Worm (Caenorhabditis elegans) whole organism, young adult: ENCODE measurements around the gene tag-77.

Source experiments
- B0019.2 ChIP-seq: fragments of 200-800 bp; sonication (Bioruptor generic); conservative IDR thresholded peaks from 2 replicates; pipeline ENCODE4 v1.3.6; 2022; ENCODE audit warnings: missing genetic modification reagents, missing genetic modification characterization, missing compliant biosample characterization
- B0035.1 ChIP-seq: sonication (generic microtip); optimal IDR thresholded peaks from 2 replicates; lab custom pipeline; 2016; ENCODE audit warnings: missing genetic modification characterization, mild to moderate bottlenecking, missing compliant biosample characterization, missing genotype, missing genetic modification reagents
- F57C9.4 ChIP-seq: sonication (generic microtip); optimal IDR thresholded peaks from 2 replicates; lab custom pipeline; 2017; ENCODE audit warnings: mild to moderate bottlenecking, missing genetic modification characterization, missing compliant biosample characterization
- ZK185.1 ChIP-seq: sonication (generic microtip); optimal IDR thresholded peaks from 2 replicates; lab custom pipeline; 2016; ENCODE audit warnings: mild to moderate bottlenecking, missing genetic modification characterization, missing compliant biosample characterization; ENCODE audit not compliant: poor library complexity, severe bottlenecking
- athp-1 ChIP-seq: sonication (generic microtip); optimal IDR thresholded peaks from 2 replicates; lab custom pipeline; 2017; ENCODE audit warnings: mild to moderate bottlenecking, missing genetic modification characterization, missing compliant biosample characterization
- ekl-4 ChIP-seq: fragments of 200-800 bp; sonication (Bioruptor generic); IDR thresholded peaks from 2 replicates; pipeline ENCODE4 v1.3.6; 2022; ENCODE audit warnings: missing genetic modification reagents, missing genetic modification characterization, missing compliant biosample characterization
- ets-4 ChIP-seq: fragments of 200-800 bp; sonication (Bioruptor generic); optimal IDR thresholded peaks from 2 replicates; lab custom pipeline; 2018; ENCODE audit warnings: mild to moderate bottlenecking, missing genetic modification characterization, missing compliant biosample characterization
- lin-35 ChIP-seq, 3 experiments: fragments of 150-350 bp in 2 of 3; sonication (generic microtip) in 1 of 3; optimal IDR thresholded peaks; 2 replicates each; lab custom pipeline; 2014 to 2018; ENCODE audit warnings: missing biosample characterization in 3 of 3, missing genetic modification characterization in 3 of 3, missing genetic modification reagents in 3 of 3
- lin-54 ChIP-seq: fragments of 200-800 bp; sonication (Bioruptor generic); optimal IDR thresholded peaks from 2 replicates; lab custom pipeline; 2018; ENCODE audit warnings: mild to moderate bottlenecking, missing genetic modification characterization, missing compliant biosample characterization
- nhr-80 ChIP-seq: sonication (generic microtip); optimal IDR thresholded peaks from 2 replicates; lab custom pipeline; 2016; ENCODE audit warnings: missing genetic modification characterization, missing compliant biosample characterization
- snpc-4 ChIP-seq, 5 experiments: fragments of 150-350 bp in 1 of 5; sonication (generic microtip) in 4 of 5; optimal IDR thresholded peaks; 2 replicates each; lab custom pipeline; 2014 to 2018; ENCODE audit warnings: missing genetic modification characterization in 5 of 5, missing biosample characterization in 3 of 5, antibody characterized with exemption in 2 of 5, mild to moderate bottlenecking in 2 of 5, missing compliant biosample characterization in 2 of 5, missing genotype in 2 of 5, moderate library complexity in 2 of 5, missing genetic modification reagents in 1 of 5
- ztf-22 ChIP-seq: fragments of 200-800 bp; sonication (Bioruptor generic); optimal IDR thresholded peaks from 2 replicates; lab custom pipeline; 2018; ENCODE audit warnings: mild to moderate bottlenecking, missing genetic modification characterization, moderate library complexity, missing compliant biosample characterization
- ztf-26 ChIP-seq: sonication (generic microtip); optimal IDR thresholded peaks from 2 replicates; lab custom pipeline; 2017; ENCODE audit warnings: missing genetic modification characterization, missing compliant biosample characterization
- ztf-6 ChIP-seq: fragments of 200-800 bp; sonication (Bioruptor generic); IDR thresholded peaks from 2 replicates; pipeline ENCODE4 v1.3.6; 2022; ENCODE audit warnings: missing genetic modification reagents, missing genetic modification characterization, missing compliant biosample characterization

DNA sequence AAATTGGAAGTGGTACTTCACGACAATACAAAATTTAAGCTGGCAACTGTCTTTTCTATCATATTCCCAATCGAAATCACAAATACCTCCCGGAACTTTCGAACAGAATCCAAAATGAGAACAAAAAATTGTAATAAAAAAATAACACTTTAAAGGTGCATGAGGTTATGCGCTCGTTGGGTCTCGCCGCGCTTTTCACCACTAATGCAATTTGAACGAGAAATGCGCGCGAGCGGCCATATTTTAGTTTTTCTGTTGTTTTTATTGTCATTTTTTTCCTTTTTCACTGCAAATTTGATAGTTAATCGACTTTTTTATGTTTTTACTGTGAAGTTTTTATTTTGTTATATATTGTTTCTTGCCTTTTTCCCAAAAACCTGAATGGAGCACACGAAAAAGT is 708 bp upstream of the tag-77 start, which contains the start of gene mes-6:
- no peak for TF ChIP-seq athp-1 (tag; lab: Kevin White, UChicago)
- no peak for TF ChIP-seq ztf-6
- no peak for TF ChIP-seq ztf-26 (tag; lab: Kevin White, UChicago)
- TF ChIP-seq nhr-80 (tag; lab: Kevin White, UChicago): no peak
- TF ChIP-seq snpc-4 (GFP tag; optimal IDR thresholded peaks at IDR 0.05; lab: Kevin White, UChicago): no peak
- TF ChIP-seq snpc-4 (tag; optimal IDR thresholded peaks at IDR 0.05; lab: Kevin White, UChicago): peak in 1 of 4 experiments; percentile 71
- no peak for TF ChIP-seq B0019.2 (GFP tag; lab: Robert Waterston, UW)
- no peak for TF ChIP-seq ets-4 (GFP tag; lab: Kevin White, UChicago)
- TF ChIP-seq B0035.1 (tag; lab: Kevin White, UChicago): no peak
- TF ChIP-seq lin-54 (GFP tag; lab: Kevin White, UChicago): peak; percentile 75
- TF ChIP-seq ZK185.1 (tag; lab: Kevin White, UChicago): peak; percentile 53
- peak in 2 of 3 experiments; percentile 44 to 75 for TF ChIP-seq lin-35 (GFP tag; optimal IDR thresholded peaks at IDR 0.05; lab: Kevin White, UChicago)
- no peak for TF ChIP-seq F57C9.4 (tag; lab: Kevin White, UChicago)
- TF ChIP-seq ekl-4 (GFP tag; lab: Robert Waterston, UW): no peak
- no peak for TF ChIP-seq ztf-22 (GFP tag; lab: Kevin White, UChicago)
